Worm (Caenorhabditis elegans) whole organism, young adult: Measurements from ENCODE around the gene Y56A3A.41.

Experiments used
- D2030.7 ChIP-seq: fragments of 200-800 bp; sonication (Bioruptor generic); IDR thresholded peaks from 2 replicates; pipeline ENCODE4 v1.3.6; 2022; ENCODE audit warnings: missing genetic modification reagents, missing genetic modification characterization, missing compliant biosample characterization
- F57A8.1 ChIP-seq: fragments of 200-800 bp; sonication (Bioruptor generic); optimal IDR thresholded peaks from 2 replicates; lab custom pipeline; 2018; ENCODE audit warnings: mild to moderate bottlenecking, missing genetic modification characterization, moderate library complexity, missing compliant biosample characterization
- Y53F4B.3 ChIP-seq: fragments of 200-800 bp; sonication (Bioruptor generic); IDR thresholded peaks from 2 replicates; pipeline ENCODE4 v1.3.6; 2022; ENCODE audit warnings: missing genetic modification reagents, missing genetic modification characterization, missing compliant biosample characterization
- Y53G8AR.9 ChIP-seq: fragments of 200-800 bp; sonication (Bioruptor generic); conservative IDR thresholded peaks from 2 replicates; pipeline ENCODE4 v1.3.6; 2022; ENCODE audit warnings: missing genetic modification reagents, missing genetic modification characterization, missing compliant biosample characterization
- dpl-1 ChIP-seq: fragments of 150-350 bp; optimal IDR thresholded peaks from 2 replicates; lab custom pipeline; 2014; ENCODE audit warnings: missing biosample characterization, missing genetic modification reagents, missing genetic modification characterization
- ets-4 ChIP-seq: fragments of 200-800 bp; sonication (Bioruptor generic); optimal IDR thresholded peaks from 2 replicates; lab custom pipeline; 2018; ENCODE audit warnings: mild to moderate bottlenecking, missing genetic modification characterization, missing compliant biosample characterization
- madf-3 ChIP-seq: fragments of 200-800 bp; sonication (Bioruptor generic); IDR thresholded peaks from 2 replicates; pipeline ENCODE4 v1.3.6; 2022; ENCODE audit warnings: missing genetic modification reagents, missing genetic modification characterization, missing compliant biosample characterization
- rcor-1 ChIP-seq: fragments of 200-800 bp; sonication (Bioruptor generic); IDR thresholded peaks from 2 replicates; pipeline ENCODE4 v1.3.6; 2022; ENCODE audit warnings: missing genetic modification reagents, missing genetic modification characterization, missing compliant biosample characterization
- snpc-4 ChIP-seq, 5 experiments: fragments of 150-350 bp in 1 of 5; sonication (generic microtip) in 4 of 5; optimal IDR thresholded peaks; 2 replicates each; lab custom pipeline; 2014 to 2018; ENCODE audit warnings: missing genetic modification characterization in 5 of 5, missing biosample characterization in 3 of 5, antibody characterized with exemption in 2 of 5, mild to moderate bottlenecking in 2 of 5, missing compliant biosample characterization in 2 of 5, missing genotype in 2 of 5, moderate library complexity in 2 of 5, missing genetic modification reagents in 1 of 5
- ztf-6 ChIP-seq: fragments of 200-800 bp; sonication (Bioruptor generic); IDR thresholded peaks from 2 replicates; pipeline ENCODE4 v1.3.6; 2022; ENCODE audit warnings: missing genetic modification reagents, missing genetic modification characterization, missing compliant biosample characterization

- TF ChIP-seq D2030.7 (GFP tag; lab: Robert Waterston, UW) = no peak
- no peak for TF ChIP-seq ztf-6 (GFP tag; lab: Robert Waterston, UW)
- no peak for TF ChIP-seq madf-3
- no peak for TF ChIP-seq rcor-1
- no peak for TF ChIP-seq dpl-1
- TF ChIP-seq F57A8.1 (GFP tag; lab: Kevin White, UChicago) = no peak
- TF ChIP-seq ets-4 = no peak
- TF ChIP-seq Y53F4B.3 (GFP tag; lab: Robert Waterston, UW) = no peak
- no peak for TF ChIP-seq snpc-4 (GFP tag; optimal IDR thresholded peaks at IDR 0.05; lab: Kevin White, UChicago)
- no peak for TF ChIP-seq snpc-4 (tag; optimal IDR thresholded peaks at IDR 0.05; lab: Kevin White, UChicago)
- TF ChIP-seq Y53G8AR.9 (GFP tag; lab: Robert Waterston, UW) = no peak
These were observed 1.5 kb downstream of the Y56A3A.41 start, which contains the start of gene faah-5 for ce11 chrIII:11891335-11891734.
